Worm (Caenorhabditis elegans): ENCODE measurements around the gene lips-10.
A peak's percentile ranks its signal among the peaks of the same experiment; 100 is the strongest.

lips-10 gene

ce11 chrII:8456681-8457389, 17.9 kb downstream of the lips-10 start:
- TF ChIP-seq C17E4.6 (GFP tag; IDR thresholded peaks at IDR 0.05) (no peak), efl-1 (GFP tag; optimal IDR thresholded peaks at IDR 0.05) (peak; percentile 89), dpl-1 (GFP tag; optimal IDR thresholded peaks at IDR 0.05) (peak; percentile 76), xnd-1 (tag; optimal IDR thresholded peaks at IDR 0.05) (peak; percentile 81), madf-6 (GFP tag; IDR thresholded peaks at IDR 0.05) (peak; percentile 94), F33H1.4 (GFP tag; IDR thresholded peaks at IDR 0.05) (peak; percentile 84), snpc-3.4 (tag; optimal IDR thresholded peaks at IDR 0.05) (peak; percentile 74), sea-2 (GFP tag; IDR thresholded peaks at IDR 0.05) (no peak), dox-1 (GFP tag; IDR thresholded peaks at IDR 0.05) (0 out of 2 replicates have a peak, but pooled peaks have one; percentile 18), attf-5 (GFP tag; optimal IDR thresholded peaks at IDR 0.05) (no peak), Y53F4B.3 (GFP tag; IDR thresholded peaks at IDR 0.05) (no peak), lin-54 (GFP tag; optimal IDR thresholded peaks at IDR 0.05) (peak; percentile 22), tlf-1 (GFP tag; optimal IDR thresholded peaks at IDR 0.05) (peak; percentile 48), lsl-1 (GFP tag; optimal IDR thresholded peaks at IDR 0.05) (peak; percentile 81), ceh-91 (GFP tag; IDR thresholded peaks at IDR 0.05) (peak; percentile 81), mxl-1 (tag; optimal IDR thresholded peaks at IDR 0.05) (no peak), F57A8.1 (GFP tag; optimal IDR thresholded peaks at IDR 0.05) (no peak), D2030.7 (GFP tag; IDR thresholded peaks at IDR 0.05) (peak; percentile 24; the same call in 1 of the 2 replicates), hsf-1 (GFP tag; IDR thresholded peaks at IDR 0.05) (peak; percentile 74), madf-8 (GFP tag; conservative IDR thresholded peaks at IDR 0.05) (peak; percentile 85), F49E8.2 (tag; optimal IDR thresholded peaks at IDR 0.05; ENCODE audit: insufficient read depth) (peak; percentile 60), rcor-1 (GFP tag; IDR thresholded peaks at IDR 0.05) (no peak), mes-4 (tag; optimal IDR thresholded peaks at IDR 0.05) (no peak)

- TF ChIP-seq snpc-3.4 (tag; optimal IDR thresholded peaks at IDR 0.05) (no peak), lin-54 (GFP tag; optimal IDR thresholded peaks at IDR 0.05) (peak; percentile 26), B0035.1 (tag; optimal IDR thresholded peaks at IDR 0.05) (no peak), aptf-3 (GFP tag; IDR thresholded peaks at IDR 0.05) (no peak), ztf-28 (GFP tag; IDR thresholded peaks at IDR 0.05) (no peak), D2030.7 (GFP tag; IDR thresholded peaks at IDR 0.05) (no peak), ama-1 (optimal IDR thresholded peaks at IDR 0.05) (no peak), ama-1 (GFP tag; optimal IDR thresholded peaks at IDR 0.05) (no peak), attf-5 (GFP tag; optimal IDR thresholded peaks at IDR 0.05) (peak; percentile 76), Y67H2A.10 (GFP tag; conservative IDR thresholded peaks at IDR 0.05) (peak; percentile 8; the same call in 1 of the 2 replicates), egl-44 (GFP tag; IDR thresholded peaks at IDR 0.05) (no peak), mel-28 (tag; optimal IDR thresholded peaks at IDR 0.05; ENCODE audit: borderline replicate concordance) (no peak), pbrm-1 (GFP tag; IDR thresholded peaks at IDR 0.05) (0 out of 2 replicates have a peak, but pooled peaks have one; percentile 22), F49E8.2 (tag; optimal IDR thresholded peaks at IDR 0.05; ENCODE audit: insufficient read depth) (no peak), C17E4.6 (GFP tag; IDR thresholded peaks at IDR 0.05) (no peak), nfya-1 (tag; optimal IDR thresholded peaks at IDR 0.05; ENCODE audit: borderline replicate concordance, insufficient read depth) (no peak), mes-4 (tag; optimal IDR thresholded peaks at IDR 0.05) (no peak), madf-3 (GFP tag; IDR thresholded peaks at IDR 0.05) (no peak), lin-40 (tag; optimal IDR thresholded peaks at IDR 0.05) (no peak), madf-8 (GFP tag; conservative IDR thresholded peaks at IDR 0.05) (no peak), ZK185.1 (tag; optimal IDR thresholded peaks at IDR 0.05; ENCODE audit: poor library complexity, severe bottlenecking) (no peak), lin-35 (GFP tag; optimal IDR thresholded peaks at IDR 0.05) (peak in 1 of 3 experiments; percentile 53), somi-1 (GFP tag; optimal IDR thresholded peaks at IDR 0.05) (no peak), lsl-1 (GFP tag; optimal IDR thresholded peaks at IDR 0.05) (no peak), ceh-27 (GFP tag; optimal IDR thresholded peaks at IDR 0.05) (no peak), dox-1 (GFP tag; IDR thresholded peaks at IDR 0.05) (no peak), snpc-1.1 (tag; optimal IDR thresholded peaks at IDR 0.05; ENCODE audit: insufficient read depth) (no peak), zfh-2 (GFP tag; conservative IDR thresholded peaks at IDR 0.05) (peak; percentile 69; the same call in 1 of the 2 replicates), ekl-4 (GFP tag; IDR thresholded peaks at IDR 0.05) (no peak), lin-26 (GFP tag; IDR thresholded peaks at IDR 0.05) (peak; percentile 27; the same call in 1 of the 2 replicates), him-1 (tag; optimal IDR thresholded peaks at IDR 0.05) (no peak), nfyb-1 (GFP tag; IDR thresholded peaks at IDR 0.05) (peak; percentile 14; the same call in 1 of the 2 replicates)
These were observed 18.5 kb downstream of the lips-10 start, which contains the start of gene zyg-9 for ce11 chrII:8457438-8457837. zyg-9 (plus strand) TSS chrII:8457818.
